Fruit fly (Drosophila melanogaster): ENCODE results near the gene Mayo.

The Mayo gene

dm6 chr3R:31064653-31065322 lies 44.2 kb downstream of the Mayo start, which contains the start of gene Sox100B (continued):
- peak in 1 of 2 experiments; percentile 25 for TF ChIP-seq tll (GFP tag; optimal IDR thresholded peaks at IDR 0.05)
- no peak for TF ChIP-seq CG12071 (GFP tag; optimal IDR thresholded peaks at IDR 0.05)
- TF ChIP-seq CG7786 (GFP tag; optimal IDR thresholded peaks at IDR 0.05) = no peak
- TF ChIP-seq Rfx (GFP tag; IDR thresholded peaks at IDR 0.05) = no peak; the same call in 1 of the 2 replicates
- peak; percentile 71 for TF ChIP-seq Spps (tag; optimal IDR thresholded peaks at IDR 0.05)
- TF ChIP-seq Gsc (GFP tag; IDR thresholded peaks at IDR 0.05) = peak; percentile 48; the same call in 1 of the 2 replicates
- TF ChIP-seq CG18619 (GFP tag; optimal IDR thresholded peaks at IDR 0.05) = peak; percentile 17
- no peak for TF ChIP-seq danr (GFP tag; IDR thresholded peaks at IDR 0.05)
- no peak for TF ChIP-seq YL-1 (GFP tag; optimal IDR thresholded peaks at IDR 0.05)
- no peak for TF ChIP-seq repo (GFP tag; optimal IDR thresholded peaks at IDR 0.05)
- peak; percentile 78 for TF ChIP-seq CG31441 (GFP tag; IDR thresholded peaks at IDR 0.05)
- TF ChIP-seq Myb (GFP tag; optimal IDR thresholded peaks at IDR 0.05) = no peak
- TF ChIP-seq CG7839 (tag; optimal IDR thresholded peaks at IDR 0.05) = peak; percentile 78
- no peak for TF ChIP-seq CG18011 (GFP tag; optimal IDR thresholded peaks at IDR 0.05)
- TF ChIP-seq CG17912 (GFP tag; optimal IDR thresholded peaks at IDR 0.05) = no peak
- peak; percentile 91 for TF ChIP-seq Xrp1 (GFP tag; IDR thresholded peaks at IDR 0.05)
- TF ChIP-seq ATbp (GFP tag; optimal IDR thresholded peaks at IDR 0.05) = peak; percentile 25
- no peak for TF ChIP-seq nom (GFP tag; optimal IDR thresholded peaks at IDR 0.05)
- peak; percentile 76 for TF ChIP-seq E2f1 (GFP tag; IDR thresholded peaks at IDR 0.05)
- peak; percentile 63 for TF ChIP-seq tin (GFP tag; optimal IDR thresholded peaks at IDR 0.05)
- peak; percentile 66 for TF ChIP-seq Sox102F (GFP tag; optimal IDR thresholded peaks at IDR 0.05)
- 0 out of 2 replicates have a peak, but pooled peaks have one; percentile 43 for TF ChIP-seq toy (GFP tag; IDR thresholded peaks at IDR 0.05)
- no peak for TF ChIP-seq luna (GFP tag; optimal IDR thresholded peaks at IDR 0.05)
- peak; percentile 32 for TF ChIP-seq CG12104 (GFP tag; optimal IDR thresholded peaks at IDR 0.05)
- peak; percentile 27 for TF ChIP-seq CG1233 (GFP tag; optimal IDR thresholded peaks at IDR 0.05)
- TF ChIP-seq CG14710 (tag; optimal IDR thresholded peaks at IDR 0.05) = peak; percentile 84
- peak; percentile 20 for TF ChIP-seq CG3065 (GFP tag; optimal IDR thresholded peaks at IDR 0.05)
- 0 out of 2 replicates have a peak, but pooled peaks have one; percentile 34 for TF ChIP-seq chm (GFP tag; IDR thresholded peaks at IDR 0.05)
- TF ChIP-seq Ets97D (GFP tag; optimal IDR thresholded peaks at IDR 0.05) = no peak
- TF ChIP-seq fru (optimal IDR thresholded peaks at IDR 0.05) = no peak
- peak; percentile 26 for TF ChIP-seq CG10462 (GFP tag; optimal IDR thresholded peaks at IDR 0.05)
- peak; percentile 89 for TF ChIP-seq vvl (GFP tag; IDR thresholded peaks at IDR 0.05)
- no peak for TF ChIP-seq br (optimal IDR thresholded peaks at IDR 0.05)
- peak; percentile 17 for TF ChIP-seq kni (GFP tag; optimal IDR thresholded peaks at IDR 0.05)
- no peak for TF ChIP-seq mirr (GFP tag; optimal IDR thresholded peaks at IDR 0.05)
- TF ChIP-seq usp (GFP tag; optimal IDR thresholded peaks at IDR 0.05) = no peak
- TF ChIP-seq CG2678 (tag; optimal IDR thresholded peaks at IDR 0.05) = peak; percentile 71
- TF ChIP-seq Nf-YC (tag; optimal IDR thresholded peaks at IDR 0.05) = peak; percentile 83
- peak; percentile 9 for TF ChIP-seq kay (GFP tag; optimal IDR thresholded peaks at IDR 0.05)
- no peak for TF ChIP-seq pzg (GFP tag; optimal IDR thresholded peaks at IDR 0.05)
- TF ChIP-seq Adf1 (GFP tag; IDR thresholded peaks at IDR 0.05) = no peak
- no peak for TF ChIP-seq gcm2 (GFP tag; optimal IDR thresholded peaks at IDR 0.05)
- peak in 1 of 2 experiments; percentile 28 for TF ChIP-seq Hr78 (GFP tag; optimal IDR thresholded peaks at IDR 0.05)
- peak; percentile 38 for TF ChIP-seq Usf (GFP tag; optimal IDR thresholded peaks at IDR 0.05)
- no peak for TF ChIP-seq CG9609 (GFP tag; optimal IDR thresholded peaks at IDR 0.05)
- peak; percentile 23 for TF ChIP-seq CG11723 (GFP tag; optimal IDR thresholded peaks at IDR 0.05)
- no peak for TF ChIP-seq CG11456 (GFP tag; IDR thresholded peaks at IDR 0.05)
- peak; percentile 3 for TF ChIP-seq jumu (GFP tag; optimal IDR thresholded peaks at IDR 0.05)
- peak; percentile 78; the same call in 2 of the 3 replicates for TF ChIP-seq CG34422 (GFP tag; IDR thresholded peaks at IDR 0.05)
- TF ChIP-seq CG11093 (GFP tag; IDR thresholded peaks at IDR 0.05) = 0 out of 3 replicates have a peak, but pooled peaks have one; percentile 49

All from whole organism, embryonic.